Worm (Caenorhabditis elegans) whole organism, L1 larva: ENCODE data around the gene K08D8.4.

Experiments used
- aly-2 ChIP-seq: fragments of 150-350 bp; optimal IDR thresholded peaks from 2 replicates; lab custom pipeline; 2014; ENCODE audit warnings: missing biosample characterization, missing genetic modification characterization
- egl-27 ChIP-seq, 2 experiments: fragments of 150-350 bp in 1 of 2; sonication (generic microtip); optimal IDR thresholded peaks; 3 replicates each; lab custom pipeline; 2017 to 2018; ENCODE audit warnings: missing biosample characterization in 2 of 2, missing genetic modification characterization in 2 of 2, missing genetic modification reagents in 2 of 2
- lsy-2 ChIP-seq, 2 experiments: fragments of 150-350 bp; optimal IDR thresholded peaks; 2 replicates each; lab custom pipeline; 2014; ENCODE audit warnings: missing biosample characterization in 2 of 2, missing genetic modification characterization in 2 of 2
- pqm-1 ChIP-seq: sonication (generic microtip); optimal IDR thresholded peaks from 3 replicates; lab custom pipeline; 2017; ENCODE audit warnings: missing biosample characterization, missing genetic modification characterization

DNA sequence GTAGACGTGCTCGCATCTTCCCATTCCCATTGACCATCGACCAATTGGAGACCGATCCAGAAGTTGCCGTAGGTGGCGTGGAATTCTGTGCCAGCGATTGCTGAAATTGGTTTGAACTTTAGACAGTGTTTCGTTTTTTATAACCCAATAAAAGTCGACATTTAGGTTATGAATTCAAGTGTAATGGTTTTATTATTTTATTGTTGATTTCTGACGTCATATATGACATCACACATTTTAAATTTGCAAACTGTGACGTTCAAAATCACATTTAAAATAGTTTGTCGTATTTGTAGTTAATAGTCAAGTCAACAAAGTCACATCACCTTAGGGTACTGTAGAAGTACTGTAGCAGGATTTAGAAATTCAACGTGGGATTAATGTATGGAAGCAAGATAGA lies 39.5 kb downstream of the K08D8.4 start:
- no peak for TF ChIP-seq lsy-2 (tag; optimal IDR thresholded peaks at IDR 0.05; lab: Kevin White, UChicago)
- no peak for TF ChIP-seq pqm-1 (tag; lab: Kevin White, UChicago)
- no peak for TF ChIP-seq aly-2
- no peak for TF ChIP-seq egl-27 (tag; optimal IDR thresholded peaks at IDR 0.05; lab: Kevin White, UChicago)
